Fruit fly (Drosophila melanogaster) whole organism, embryonic: ENCODE measurements around the gene CG10804.

ENCODE experiments used
- CG10431 ChIP-seq: fragments of 200-800 bp; sonication (Bioruptor generic); optimal IDR thresholded peaks from 3 replicates; lab custom pipeline; 2018; ENCODE audit warnings: missing biosample characterization, mild to moderate bottlenecking, missing genetic modification characterization
- CG1792 ChIP-seq: fragments of 200-800 bp; sonication (Bioruptor generic); optimal IDR thresholded peaks from 2 replicates; lab custom pipeline; 2016; ENCODE audit warnings: missing biosample characterization, missing genetic modification characterization
- CG2712 ChIP-seq: fragments of 200-800 bp; optimal IDR thresholded peaks from 3 replicates; lab custom pipeline; 2019; ENCODE audit warnings: missing biosample characterization, mild to moderate bottlenecking, missing genetic modification characterization, moderate library complexity
- CG7745 ChIP-seq: fragments of 200-800 bp; sonication (Bioruptor generic); optimal IDR thresholded peaks from 2 replicates; lab custom pipeline; 2018; ENCODE audit warnings: missing biosample characterization, mild to moderate bottlenecking, missing genetic modification characterization, moderate library complexity
- Jarid2 ChIP-seq: fragments of 200-800 bp; sonication (Bioruptor generic); optimal IDR thresholded peaks from 3 replicates; lab custom pipeline; 2017; ENCODE audit warnings: mild to moderate bottlenecking, missing biosample characterization, missing genetic modification reagents, missing genetic modification characterization
- abd-A ChIP-seq: fragments of 200-800 bp; sonication (Bioruptor generic); optimal IDR thresholded peaks from 3 replicates; lab custom pipeline; 2019; ENCODE audit warnings: missing biosample characterization, mild to moderate bottlenecking, missing genetic modification characterization, moderate library complexity
- klu ChIP-seq: fragments of 200-800 bp; sonication (Bioruptor generic); IDR thresholded peaks from 2 replicates; pipeline ENCODE4 v1.3.6; 2022; ENCODE audit warnings: missing biosample characterization, missing genetic modification characterization

DNA sequence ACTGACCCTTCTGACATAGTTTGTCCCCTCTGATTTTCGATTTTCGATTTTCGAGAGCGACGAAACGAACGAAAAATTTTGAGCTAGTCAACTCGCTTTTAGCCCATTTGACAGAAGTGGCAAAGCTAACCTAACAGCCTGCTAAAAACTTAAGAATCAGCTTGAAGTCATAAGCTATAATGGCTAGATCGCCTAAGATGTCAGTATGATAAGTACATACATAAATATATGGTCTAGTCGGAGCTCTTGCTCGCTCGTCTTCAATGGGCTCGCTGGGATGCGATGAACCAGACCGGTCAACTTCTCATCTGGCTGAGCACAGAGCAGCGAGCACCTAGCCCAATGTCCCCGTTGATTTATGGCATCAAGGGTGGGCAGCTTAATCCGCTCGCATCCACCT, 46.4 kb downstream of the CG10804 start, which contains the start of gene CG14269:
- TF ChIP-seq abd-A (tag; lab: Kevin White, UChicago) = no peak
- no peak for TF ChIP-seq Jarid2 (GFP tag; lab: Kevin White, UChicago)
- TF ChIP-seq CG1792 (GFP tag; lab: Kevin White, UChicago) = no peak
- TF ChIP-seq klu (GFP tag; lab: Robert Waterston, UW) = no peak
- no peak for TF ChIP-seq CG7745 (tag; lab: Kevin White, UChicago)
- no peak for TF ChIP-seq CG2712
- no peak for TF ChIP-seq CG10431 (GFP tag; lab: Kevin White, UChicago)
